Fruit fly (Drosophila melanogaster) whole organism, pupa: ENCODE data around the gene CG32271.
A peak's percentile ranks its signal among the peaks of the same experiment; 100 is the strongest.

Experiments
- CG10348 ChIP-seq: fragments of 200-800 bp; sonication (Bioruptor generic); IDR thresholded peaks from 2 replicates; pipeline ENCODE4 v1.3.6; 2022; ENCODE audit warnings: missing biosample characterization, missing genetic modification characterization
- CG12605 ChIP-seq: fragments of 200-800 bp; sonication (Bioruptor generic); IDR thresholded peaks from 2 replicates; pipeline ENCODE4 v1.3.6; 2022; ENCODE audit warnings: missing biosample characterization, missing genetic modification characterization
- CG13204 ChIP-seq: fragments of 200-800 bp; sonication (Bioruptor generic); optimal IDR thresholded peaks from 2 replicates; lab custom pipeline; 2018; ENCODE audit warnings: missing biosample characterization, mild to moderate bottlenecking, missing genetic modification characterization, moderate library complexity
- CG14655 ChIP-seq: fragments of 200-800 bp; sonication (Bioruptor generic); optimal IDR thresholded peaks from 3 replicates; lab custom pipeline; 2017; ENCODE audit warnings: mild to moderate bottlenecking, missing biosample characterization, missing genetic modification reagents, missing genetic modification characterization
- CG15710 ChIP-seq: fragments of 200-800 bp; sonication (Bioruptor generic); optimal IDR thresholded peaks from 2 replicates; lab custom pipeline; 2018; ENCODE audit warnings: missing biosample characterization, mild to moderate bottlenecking, missing genetic modification characterization, moderate library complexity
- CG17806 ChIP-seq: fragments of 200-800 bp; sonication (Bioruptor generic); optimal IDR thresholded peaks from 2 replicates; lab custom pipeline; 2018; ENCODE audit warnings: missing biosample characterization, mild to moderate bottlenecking, missing genetic modification characterization, moderate library complexity
- CG32121 ChIP-seq: fragments of 200-800 bp; sonication (Bioruptor generic); IDR thresholded peaks from 2 replicates; pipeline ENCODE4 v1.3.6; 2022; ENCODE audit warnings: missing biosample characterization, missing genetic modification characterization
- CG34367 ChIP-seq: fragments of 200-800 bp; sonication (Bioruptor generic); optimal IDR thresholded peaks from 2 replicates; lab custom pipeline; 2018; ENCODE audit warnings: missing biosample characterization, mild to moderate bottlenecking, missing genetic modification characterization
- CG4496 ChIP-seq: fragments of 200-800 bp; sonication (Bioruptor generic); IDR thresholded peaks from 3 replicates; pipeline ENCODE4 v1.3.6; 2022; ENCODE audit warnings: missing biosample characterization, missing genetic modification characterization
- CG8159 ChIP-seq: fragments of 200-800 bp; sonication (Bioruptor generic); optimal IDR thresholded peaks from 3 replicates; lab custom pipeline; 2018; ENCODE audit warnings: missing biosample characterization, mild to moderate bottlenecking, missing genetic modification characterization, moderate library complexity
- CG8301 ChIP-seq: fragments of 200-800 bp; sonication (Bioruptor generic); optimal IDR thresholded peaks from 2 replicates; lab custom pipeline; 2018; ENCODE audit warnings: missing biosample characterization, mild to moderate bottlenecking, missing genetic modification characterization
- CG9948 ChIP-seq: fragments of 200-800 bp; sonication (Bioruptor generic); optimal IDR thresholded peaks from 2 replicates; lab custom pipeline; 2018; ENCODE audit warnings: missing biosample characterization, mild to moderate bottlenecking, missing genetic modification characterization, moderate library complexity
- D1 ChIP-seq: fragments of 200-800 bp; sonication (Bioruptor generic); optimal IDR thresholded peaks from 2 replicates; lab custom pipeline; 2018; ENCODE audit warnings: missing biosample characterization, mild to moderate bottlenecking, missing genetic modification characterization, moderate library complexity
- EcR ChIP-seq: fragments of 200-800 bp; sonication (Bioruptor generic); optimal IDR thresholded peaks from 3 replicates; lab custom pipeline; 2019; ENCODE audit warnings: missing biosample characterization, missing genetic modification characterization, mild to moderate bottlenecking, moderate library complexity, missing genetic modification reagents
- Ets98B ChIP-seq: fragments of 200-800 bp; sonication (Bioruptor generic); IDR thresholded peaks from 2 replicates; pipeline ENCODE4 v1.3.6; 2022; ENCODE audit warnings: missing biosample characterization, missing genetic modification characterization
- Pif1A ChIP-seq: fragments of 200-800 bp; sonication (Bioruptor generic); optimal IDR thresholded peaks from 3 replicates; lab custom pipeline; 2016; ENCODE audit warnings: missing biosample characterization, missing genetic modification characterization
- Pif1B ChIP-seq: fragments of 200-800 bp; sonication (Bioruptor generic); optimal IDR thresholded peaks from 3 replicates; lab custom pipeline; 2016; ENCODE audit warnings: missing biosample characterization, missing genetic modification characterization
- Snoo ChIP-seq: fragments of 200-800 bp; sonication (Bioruptor generic); optimal IDR thresholded peaks from 3 replicates; lab custom pipeline; 2017; ENCODE audit warnings: missing biosample characterization, mild to moderate bottlenecking, missing genetic modification characterization, inconsistent platforms
- fd96Ca ChIP-seq: fragments of 200-800 bp; sonication (Bioruptor generic); IDR thresholded peaks from 3 replicates; pipeline ENCODE4 v1.3.6; 2022; ENCODE audit warnings: missing biosample characterization, missing genetic modification characterization
- gl ChIP-seq: fragments of 200-800 bp; sonication (Bioruptor generic); optimal IDR thresholded peaks from 2 replicates; lab custom pipeline; 2018; ENCODE audit warnings: missing biosample characterization, mild to moderate bottlenecking, missing genetic modification characterization
- rn ChIP-seq: fragments of 200-800 bp; sonication (Bioruptor generic); IDR thresholded peaks from 2 replicates; pipeline ENCODE4 v1.3.6; 2022; ENCODE audit warnings: missing biosample characterization, missing genetic modification characterization

Gene CG32271

dm6 chr3L:3197464-3197863 lies 5.5 kb downstream of the CG32271 start, which contains the start of gene CG14966:
Gene CG14966 (minus strand): TSS chr3L:3197631.
- TF ChIP-seq D1, result no peak
- TF ChIP-seq CG12605 (GFP tag; lab: Robert Waterston, UW), result 0 out of 2 replicates have a peak, but pooled peaks have one; percentile 19
- no peak for TF ChIP-seq Snoo
- peak; percentile 6 for TF ChIP-seq gl (tag; lab: Kevin White, UChicago)
- no peak for TF ChIP-seq CG32121 (GFP tag; lab: Robert Waterston, UW)

- peak; percentile 96 for TF ChIP-seq CG34367 (tag; lab: Kevin White, UChicago)
- TF ChIP-seq CG4496 (GFP tag; lab: Robert Waterston, UW), result peak; percentile 99
- peak; percentile 92 for TF ChIP-seq CG15710
- peak; percentile 55 for TF ChIP-seq CG13204
- TF ChIP-seq CG10348 (GFP tag; lab: Robert Waterston, UW), result peak; percentile 84
- peak; percentile 98 for TF ChIP-seq Pif1B
- peak; percentile 96 for TF ChIP-seq rn
- TF ChIP-seq CG8159 (tag; lab: Kevin White, UChicago), result peak; percentile 94
- peak; percentile 94 for TF ChIP-seq Snoo
- TF ChIP-seq Pif1A (GFP tag; lab: Kevin White, UChicago), result peak; percentile 98
- TF ChIP-seq CG9948 (tag; lab: Kevin White, UChicago), result peak; percentile 93
- TF ChIP-seq CG32121 (GFP tag; lab: Robert Waterston, UW), result peak; percentile 98
- TF ChIP-seq D1, result no peak
- no peak for TF ChIP-seq EcR (GFP tag; lab: Kevin White, UChicago)
- TF ChIP-seq fd96Ca (GFP tag; lab: Robert Waterston, UW), result peak; percentile 95
- peak; percentile 97 for TF ChIP-seq CG8301 (tag; lab: Kevin White, UChicago)
- peak; percentile 96 for TF ChIP-seq CG17806 (tag; lab: Kevin White, UChicago)
- peak; percentile 98 for TF ChIP-seq Ets98B (GFP tag; lab: Robert Waterston, UW)
- peak; percentile 96 for TF ChIP-seq CG14655 (GFP tag; lab: Kevin White, UChicago)
- peak; percentile 99 for TF ChIP-seq CG12605 (GFP tag; lab: Robert Waterston, UW)
- peak; percentile 88 for TF ChIP-seq gl (tag; lab: Kevin White, UChicago)
- TF ChIP-seq, all 21 proteins: peak for 19
Observed at dm6 chr3L:3194059-3194458, 8.9 kb downstream of the CG32271 start.

dm6 chr3L:3192912-3193311 lies 10.1 kb downstream of the CG32271 start, which contains the start of gene Hsp83:
Gene Hsp83 (plus strand): TSS chr3L:3192969.
- peak; percentile 65 for TF ChIP-seq CG17806 (tag; lab: Kevin White, UChicago)
- TF ChIP-seq D1, result no peak
- peak; percentile 92 for TF ChIP-seq Pif1B
- peak; percentile 95 for TF ChIP-seq CG4496 (GFP tag; lab: Robert Waterston, UW)
- no peak for TF ChIP-seq CG8301 (tag; lab: Kevin White, UChicago)
- TF ChIP-seq EcR (GFP tag; lab: Kevin White, UChicago), result peak; percentile 22
- TF ChIP-seq CG10348 (GFP tag; lab: Robert Waterston, UW), result no peak
- TF ChIP-seq CG34367 (tag; lab: Kevin White, UChicago), result peak; percentile 89
- peak; percentile 95 for TF ChIP-seq gl (tag; lab: Kevin White, UChicago)
- peak; percentile 76 for TF ChIP-seq CG15710
- no peak for TF ChIP-seq rn
- peak; percentile 97 for TF ChIP-seq Snoo
- peak; percentile 95 for TF ChIP-seq CG13204
- peak; percentile 87 for TF ChIP-seq CG32121 (GFP tag; lab: Robert Waterston, UW)
- peak; percentile 96 for TF ChIP-seq Pif1A (GFP tag; lab: Kevin White, UChicago)
- TF ChIP-seq CG9948 (tag; lab: Kevin White, UChicago), result peak; percentile 58
- no peak for TF ChIP-seq CG14655 (GFP tag; lab: Kevin White, UChicago)
- peak; percentile 94 for TF ChIP-seq CG12605 (GFP tag; lab: Robert Waterston, UW)
- peak; percentile 94 for TF ChIP-seq Ets98B (GFP tag; lab: Robert Waterston, UW)
- peak; percentile 72 for TF ChIP-seq CG8159 (tag; lab: Kevin White, UChicago)
- TF ChIP-seq fd96Ca (GFP tag; lab: Robert Waterston, UW), result peak; percentile 72; the same call in 2 of the 3 replicates

dm6 chr3L:3192333-3192894 lies 10.5 kb downstream of the CG32271 start, which contains the start of gene CG14965:
Gene CG14965 (minus strand): TSS chr3L:3192491.
- TF ChIP-seq CG8301 (tag; lab: Kevin White, UChicago) (no peak), rn (no peak), CG12605 (GFP tag; lab: Robert Waterston, UW) (no peak), CG14655 (GFP tag; lab: Kevin White, UChicago) (no peak), CG13204 (no peak), Snoo (no peak), D1 (no peak), fd96Ca (GFP tag; lab: Robert Waterston, UW) (no peak), CG8159 (tag; lab: Kevin White, UChicago) (no peak), CG4496 (GFP tag; lab: Robert Waterston, UW) (no peak), Pif1B (no peak), CG17806 (tag; lab: Kevin White, UChicago) (no peak), Ets98B (GFP tag; lab: Robert Waterston, UW) (no peak), gl (tag; lab: Kevin White, UChicago) (no peak), CG9948 (tag; lab: Kevin White, UChicago) (no peak), CG34367 (tag; lab: Kevin White, UChicago) (no peak), CG10348 (GFP tag; lab: Robert Waterston, UW) (no peak)

- no peak for TF ChIP-seq CG17806 (tag; lab: Kevin White, UChicago)
- no peak for TF ChIP-seq CG4496 (GFP tag; lab: Robert Waterston, UW)
- no peak for TF ChIP-seq Pif1B
- no peak for TF ChIP-seq CG12605 (GFP tag; lab: Robert Waterston, UW)
- TF ChIP-seq CG8159 (tag; lab: Kevin White, UChicago), result no peak
- TF ChIP-seq CG9948 (tag; lab: Kevin White, UChicago), result no peak
- TF ChIP-seq CG13204, result no peak
- TF ChIP-seq CG14655 (GFP tag; lab: Kevin White, UChicago), result no peak
- no peak for TF ChIP-seq CG15710
- no peak for TF ChIP-seq fd96Ca (GFP tag; lab: Robert Waterston, UW)
- TF ChIP-seq D1, result no peak
- TF ChIP-seq CG34367 (tag; lab: Kevin White, UChicago), result no peak
Observed at dm6 chr3L:3189647-3190046, 13.3 kb downstream of the CG32271 start, which contains the start of the genes CG42525 and CG14958. Gene CG42525 (minus strand): TSS chr3L:3189747. Gene CG14958 (plus strand): TSS chr3L:3189978.
